Worm (Caenorhabditis elegans) whole organism, L3 larva: ENCODE results near the gene mdt-19.

ENCODE experiments used
- R02D3.7 ChIP-seq: fragments of 150-350 bp; optimal IDR thresholded peaks from 2 replicates; lab custom pipeline; 2014; ENCODE audit warnings: missing biosample characterization, missing genetic modification characterization
- aly-2 ChIP-seq: fragments of 150-350 bp; optimal IDR thresholded peaks from 2 replicates; lab custom pipeline; 2014; ENCODE audit warnings: missing biosample characterization, missing genetic modification characterization
- elt-2 ChIP-seq: sonication (generic microtip); optimal IDR thresholded peaks from 2 replicates; lab custom pipeline; 2016; ENCODE audit warnings: missing genetic modification reagents, mild to moderate bottlenecking, missing genetic modification characterization, missing compliant biosample characterization
- jun-1 ChIP-seq: fragments of 150-350 bp; optimal IDR thresholded peaks from 2 replicates; lab custom pipeline; 2014; ENCODE audit warnings: missing biosample characterization, missing genetic modification reagents, missing genetic modification characterization
- nhr-11 ChIP-seq: fragments of 150-350 bp; optimal IDR thresholded peaks from 2 replicates; lab custom pipeline; 2014; ENCODE audit warnings: missing biosample characterization, missing genetic modification characterization
- pqm-1 ChIP-seq: fragments of 150-350 bp; optimal IDR thresholded peaks from 2 replicates; lab custom pipeline; 2017; ENCODE audit warnings: missing biosample characterization, missing genetic modification characterization, inconsistent platforms
- snpc-4 ChIP-seq: fragments of 150-350 bp; optimal IDR thresholded peaks from 2 replicates; lab custom pipeline; 2014; ENCODE audit warnings: missing biosample characterization, missing genetic modification characterization
- tbx-2 ChIP-seq: sonication (generic microtip); optimal IDR thresholded peaks from 2 replicates; lab custom pipeline; 2016; ENCODE audit warnings: mild to moderate bottlenecking, missing genetic modification characterization, missing compliant biosample characterization
- unc-39 ChIP-seq: sonication (generic microtip); optimal IDR thresholded peaks from 4 replicates; lab custom pipeline; 2017; ENCODE audit warnings: missing biosample characterization, missing genetic modification characterization
- unc-62 ChIP-seq: fragments of 150-350 bp; sonication (generic microtip); optimal IDR thresholded peaks from 4 replicates; lab custom pipeline; 2014; ENCODE audit warnings: missing biosample characterization, missing genetic modification reagents, missing genetic modification characterization

- TF ChIP-seq jun-1 (tag; lab: Kevin White, UChicago), result no peak
- no peak for TF ChIP-seq unc-39
- no peak for TF ChIP-seq pqm-1
- TF ChIP-seq elt-2 (tag; lab: Kevin White, UChicago), result no peak
- no peak for TF ChIP-seq snpc-4 (tag; lab: Kevin White, UChicago)
- TF ChIP-seq tbx-2 (tag; lab: Kevin White, UChicago), result no peak
- TF ChIP-seq R02D3.7 (tag; lab: Kevin White, UChicago), result no peak
- no peak for TF ChIP-seq unc-62
- TF ChIP-seq aly-2, result no peak
- no peak for TF ChIP-seq nhr-11 (tag; lab: Kevin White, UChicago)
Measured at ce11 chrIII:2563033-2563656, 34.7 kb upstream of the mdt-19 start.
